Worm (Caenorhabditis elegans): Measurements from ENCODE around the gene slc-17.1.

DNA sequence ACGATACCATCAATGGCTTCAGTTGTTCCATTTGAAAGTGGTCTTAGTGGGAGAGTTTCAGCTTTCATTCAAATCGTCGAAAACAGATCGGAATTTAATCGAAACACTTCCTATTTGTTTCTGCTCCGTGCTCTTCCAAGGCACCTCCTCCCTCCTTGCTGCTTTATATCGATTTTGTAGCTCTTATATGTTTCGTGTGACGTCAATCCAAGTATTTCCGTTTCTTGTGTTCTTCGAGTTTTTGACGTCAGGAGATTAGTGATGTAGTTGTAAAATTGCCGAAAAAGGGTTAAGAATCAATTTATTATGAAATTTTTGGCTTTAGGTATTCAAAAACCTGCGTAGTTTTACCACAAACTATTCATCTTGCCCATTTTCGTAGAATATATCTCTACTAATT is 1.9 kb upstream of the slc-17.1 start, which contains the start of gene ZK54.3:
- TF ChIP-seq ZK546.5 (tag; optimal IDR thresholded peaks at IDR 0.05) (no peak), ama-1 (optimal IDR thresholded peaks at IDR 0.05) (no peak), R02D3.7 (tag; optimal IDR thresholded peaks at IDR 0.05) (no peak), unc-62 (GFP tag; optimal IDR thresholded peaks at IDR 0.05) (no peak), lsy-2 (tag; optimal IDR thresholded peaks at IDR 0.05) (peak in 1 of 2 experiments; percentile 49), nhr-23 (tag; optimal IDR thresholded peaks at IDR 0.05) (no peak), aly-2 (tag; optimal IDR thresholded peaks at IDR 0.05) (no peak), nhr-11 (tag; optimal IDR thresholded peaks at IDR 0.05) (no peak), unc-39 (tag; optimal IDR thresholded peaks at IDR 0.05) (no peak), lin-39 (tag; optimal IDR thresholded peaks at IDR 0.05) (no peak), gmeb-1 (tag; optimal IDR thresholded peaks at IDR 0.05) (no peak), ceh-16 (tag; optimal IDR thresholded peaks at IDR 0.05) (no peak), nhr-237 (tag; optimal IDR thresholded peaks at IDR 0.05) (no peak)

Measured in whole organism, L2 larva.